Fruit fly (Drosophila melanogaster) whole organism, adult: ENCODE data around the gene CG7016.

Experiments
- tj ChIP-seq: fragments of 200-800 bp; sonication (Bioruptor generic); optimal IDR thresholded peaks from 3 replicates; lab custom pipeline; 2017; ENCODE audit warnings: missing biosample characterization, mild to moderate bottlenecking, missing genetic modification characterization, moderate library complexity
- toe ChIP-seq: fragments of 200-800 bp; sonication (Bioruptor generic); optimal IDR thresholded peaks from 2 replicates; lab custom pipeline; 2016; ENCODE audit warnings: missing biosample characterization, missing genetic modification characterization

- peak; percentile 84 for TF ChIP-seq toe
- peak; percentile 34 for TF ChIP-seq tj (GFP tag; lab: Kevin White, UChicago)
Measured at dm6 chr3R:24875939-24876842, 13.5 kb downstream of the CG7016 start, which contains the start of gene CG3744.
